Fruit fly (Drosophila melanogaster) whole organism, embryonic: ENCODE data around the gene CG14013.
A peak's percentile ranks its signal among the peaks of the same experiment; 100 is the strongest.

Experiments
- ATbp ChIP-seq: fragments of 200-800 bp; sonication (Bioruptor generic); optimal IDR thresholded peaks from 2 replicates; lab custom pipeline; 2017; ENCODE audit warnings: missing biosample characterization, mild to moderate bottlenecking, missing genetic modification characterization, missing genetic modification reagents
- B-H1 ChIP-seq: fragments of 200-800 bp; sonication (Bioruptor generic); IDR thresholded peaks from 3 replicates; pipeline ENCODE4 v1.3.6; 2022; ENCODE audit warnings: missing biosample characterization, missing genetic modification characterization
- Bgb ChIP-seq: fragments of 200-800 bp; sonication (Bioruptor generic); IDR thresholded peaks from 2 replicates; pipeline ENCODE4 v1.3.6; 2022; ENCODE audit warnings: missing biosample characterization, missing genetic modification characterization; ENCODE audit not compliant: partially characterized antibody
- Blimp-1 ChIP-seq: fragments of 200-800 bp; sonication (Bioruptor generic); optimal IDR thresholded peaks from 3 replicates; lab custom pipeline; 2018; ENCODE audit warnings: missing biosample characterization, missing genetic modification characterization, mild to moderate bottlenecking, moderate library complexity, missing genetic modification reagents
- CG11085 ChIP-seq: fragments of 200-800 bp; sonication (Bioruptor generic); IDR thresholded peaks from 2 replicates; pipeline ENCODE4 v1.3.6; 2022; ENCODE audit warnings: missing biosample characterization, missing genetic modification characterization
- CG12155 ChIP-seq: fragments of 200-800 bp; sonication (Bioruptor generic); optimal IDR thresholded peaks from 3 replicates; lab custom pipeline; 2016; ENCODE audit warnings: missing biosample characterization, missing genetic modification characterization
- CG12219 ChIP-seq: fragments of 200-800 bp; sonication (Bioruptor generic); optimal IDR thresholded peaks from 3 replicates; lab custom pipeline; 2018; ENCODE audit warnings: missing biosample characterization, mild to moderate bottlenecking, missing genetic modification characterization
- CG1233 ChIP-seq: fragments of 200-800 bp; sonication (Bioruptor generic); optimal IDR thresholded peaks from 4 replicates; lab custom pipeline; 2018; ENCODE audit warnings: missing biosample characterization, mild to moderate bottlenecking, missing genetic modification characterization
- CG17328 ChIP-seq: fragments of 200-800 bp; sonication (Bioruptor generic); IDR thresholded peaks from 2 replicates; pipeline ENCODE4 v1.3.6; 2022; ENCODE audit warnings: missing biosample characterization, missing genetic modification characterization
- CG17612 ChIP-seq: fragments of 200-800 bp; sonication (Bioruptor generic); IDR thresholded peaks from 2 replicates; pipeline ENCODE4 v1.3.6; 2022; ENCODE audit warnings: missing biosample characterization, missing genetic modification characterization
- CG17802 ChIP-seq: fragments of 200-800 bp; sonication (Bioruptor generic); optimal IDR thresholded peaks from 2 replicates; lab custom pipeline; 2018; ENCODE audit warnings: missing biosample characterization, mild to moderate bottlenecking, missing genetic modification characterization, moderate library complexity
- CG1792 ChIP-seq: fragments of 200-800 bp; sonication (Bioruptor generic); optimal IDR thresholded peaks from 2 replicates; lab custom pipeline; 2016; ENCODE audit warnings: missing biosample characterization, missing genetic modification characterization
- CG18262 ChIP-seq: fragments of 200-800 bp; optimal IDR thresholded peaks from 3 replicates; lab custom pipeline; 2019; ENCODE audit warnings: missing biosample characterization, mild to moderate bottlenecking, missing genetic modification characterization, moderate library complexity
- CG18476 ChIP-seq: fragments of 200-800 bp; sonication (Bioruptor generic); optimal IDR thresholded peaks from 2 replicates; lab custom pipeline; 2016; ENCODE audit warnings: missing biosample characterization, mild to moderate bottlenecking, missing genetic modification characterization
- CG31441 ChIP-seq: fragments of 200-800 bp; sonication (Bioruptor generic); IDR thresholded peaks from 2 replicates; pipeline ENCODE4 v1.3.6; 2022; ENCODE audit warnings: missing biosample characterization, missing genetic modification characterization
- CG3281 ChIP-seq: fragments of 200-800 bp; sonication (Bioruptor generic); optimal IDR thresholded peaks from 3 replicates; lab custom pipeline; 2017; ENCODE audit warnings: missing biosample characterization, mild to moderate bottlenecking, missing genetic modification characterization
- CG34422 ChIP-seq: fragments of 200-800 bp; sonication (Bioruptor generic); IDR thresholded peaks from 3 replicates; pipeline ENCODE4 v1.3.6; 2022; ENCODE audit warnings: missing biosample characterization, missing genetic modification characterization
- CG3726 ChIP-seq: fragments of 200-800 bp; sonication (Bioruptor generic); IDR thresholded peaks from 3 replicates; pipeline ENCODE4, ENCODE4 v1.3.6; 2022; ENCODE audit warnings: missing biosample characterization, missing genetic modification characterization
- CG4854 ChIP-seq: fragments of 200-800 bp; sonication (Bioruptor generic); optimal IDR thresholded peaks from 2 replicates; lab custom pipeline; 2016; ENCODE audit warnings: missing biosample characterization, missing genetic modification characterization, inconsistent platforms
- CG6272 ChIP-seq: fragments of 200-800 bp; sonication (Bioruptor generic); IDR thresholded peaks from 2 replicates; pipeline ENCODE4 v1.3.6; 2022; ENCODE audit warnings: missing biosample characterization, missing genetic modification characterization
- CG6689 ChIP-seq: fragments of 200-800 bp; sonication (Bioruptor generic); IDR thresholded peaks from 2 replicates; pipeline ENCODE4 v1.3.6; 2022; ENCODE audit warnings: missing biosample characterization, missing genetic modification characterization
- CG9215 ChIP-seq: fragments of 200-800 bp; sonication (Bioruptor generic); IDR thresholded peaks from 2 replicates; pipeline ENCODE4 v1.3.6; 2022; ENCODE audit warnings: missing biosample characterization, missing genetic modification characterization
- CG9817 ChIP-seq: fragments of 200-800 bp; sonication (Bioruptor generic); optimal IDR thresholded peaks from 2 replicates; lab custom pipeline; 2018; ENCODE audit warnings: missing biosample characterization, mild to moderate bottlenecking, missing genetic modification characterization, moderate library complexity
- CG9932 ChIP-seq: fragments of 200-800 bp; sonication (Bioruptor generic); IDR thresholded peaks from 2 replicates; pipeline ENCODE4 v1.3.6; 2022; ENCODE audit warnings: missing biosample characterization, missing genetic modification characterization
- D19A ChIP-seq: fragments of 200-800 bp; optimal IDR thresholded peaks from 3 replicates; lab custom pipeline; 2019; ENCODE audit warnings: missing biosample characterization, mild to moderate bottlenecking, missing genetic modification characterization, moderate library complexity
- Doc3 ChIP-seq: fragments of 200-800 bp; sonication (Bioruptor generic); IDR thresholded peaks from 3 replicates; pipeline ENCODE4 v1.3.6; 2022; ENCODE audit warnings: missing biosample characterization, missing genetic modification characterization; ENCODE audit not compliant: partially characterized antibody
- Fer1 ChIP-seq: fragments of 200-800 bp; sonication (Bioruptor generic); optimal IDR thresholded peaks from 2 replicates; lab custom pipeline; 2017; ENCODE audit warnings: missing biosample characterization, mild to moderate bottlenecking, missing genetic modification characterization
- MBD-R2 ChIP-seq: fragments of 200-800 bp; sonication (Bioruptor generic); IDR thresholded peaks from 2 replicates; pipeline ENCODE4 v1.3.6; 2022; ENCODE audit warnings: missing biosample characterization, missing genetic modification characterization
- Mad ChIP-seq: fragments of 200-800 bp; sonication (Bioruptor generic); optimal IDR thresholded peaks from 2 replicates; lab custom pipeline; 2016; ENCODE audit warnings: missing biosample characterization, missing genetic modification characterization
- Ravus ChIP-seq: fragments of 200-800 bp; sonication (Bioruptor generic); IDR thresholded peaks from 2 replicates; pipeline ENCODE4 v1.3.6; 2022; ENCODE audit warnings: missing biosample characterization, missing genetic modification characterization
- Sox100B ChIP-seq: fragments of 200-800 bp; sonication (Bioruptor generic); optimal IDR thresholded peaks from 3 replicates; lab custom pipeline; 2018; ENCODE audit warnings: missing biosample characterization, mild to moderate bottlenecking, missing genetic modification characterization
- Taf1 ChIP-seq: fragments of 200-800 bp; sonication (Bioruptor generic); IDR thresholded peaks from 2 replicates; pipeline ENCODE4 v1.3.6; 2022; ENCODE audit warnings: missing biosample characterization, missing genetic modification characterization
- az2 ChIP-seq: fragments of 200-800 bp; sonication (Bioruptor generic); optimal IDR thresholded peaks from 3 replicates; lab custom pipeline; 2016; ENCODE audit warnings: missing biosample characterization, missing genetic modification characterization
- chif ChIP-seq, 2 experiments: fragments of 200-800 bp; sonication (Bioruptor generic); optimal IDR thresholded peaks; 3 replicates each; lab custom pipeline; 2016; ENCODE audit warnings: missing biosample characterization in 2 of 2, missing genetic modification characterization in 2 of 2
- da ChIP-seq: fragments of 200-800 bp; sonication (Bioruptor generic); optimal IDR thresholded peaks from 2 replicates; lab custom pipeline; 2016; ENCODE audit warnings: missing biosample characterization, missing genetic modification characterization
- hbn ChIP-seq: fragments of 200-800 bp; sonication (Bioruptor generic); IDR thresholded peaks from 2 replicates; pipeline ENCODE4 v1.3.6; 2022; ENCODE audit warnings: missing biosample characterization, missing genetic modification characterization; ENCODE audit not compliant: partially characterized antibody
- jing ChIP-seq: fragments of 200-800 bp; sonication (Bioruptor generic); optimal IDR thresholded peaks from 2 replicates; lab custom pipeline; 2018; ENCODE audit warnings: missing biosample characterization, mild to moderate bottlenecking, missing genetic modification characterization
- lab ChIP-seq: fragments of 200-800 bp; sonication (Bioruptor generic); optimal IDR thresholded peaks from 3 replicates; lab custom pipeline; 2017; ENCODE audit warnings: missing biosample characterization, missing genetic modification characterization, mild to moderate bottlenecking, moderate library complexity, missing genetic modification reagents
- maf-S ChIP-seq: fragments of 200-800 bp; sonication (Bioruptor generic); optimal IDR thresholded peaks from 2 replicates; lab custom pipeline; 2016; ENCODE audit warnings: missing biosample characterization, missing genetic modification characterization
- nerfin-1 ChIP-seq: fragments of 200-800 bp; sonication (Bioruptor generic); optimal IDR thresholded peaks from 3 replicates; lab custom pipeline; 2019; ENCODE audit warnings: missing biosample characterization, mild to moderate bottlenecking, missing genetic modification characterization, moderate library complexity
- prd ChIP-seq, 3 experiments: fragments of >200 bp in 2 of 3; fragments of 200-800 bp in 1 of 3; sonication (Bioruptor generic) in 1 of 3; optimal IDR thresholded peaks in 2 of 3; IDR thresholded peaks in 1 of 3; 2 replicates in 2 of 3; 3 replicates in 1 of 3; pipeline versions ENCODE4 v1.3.6 to Lab custom; 2017 to 2022; ENCODE audit warnings: missing biosample characterization in 1 of 3, missing genetic modification characterization in 1 of 3
- pum ChIP-seq: fragments of 200-800 bp; sonication (Bioruptor generic); optimal IDR thresholded peaks from 2 replicates; lab custom pipeline; 2016; ENCODE audit warnings: missing biosample characterization, missing genetic modification characterization
- row ChIP-seq: fragments of 200-800 bp; sonication (Bioruptor generic); IDR thresholded peaks from 3 replicates; pipeline ENCODE4 v1.3.6; 2022; ENCODE audit warnings: missing biosample characterization, missing genetic modification characterization
- sc ChIP-seq, 3 experiments: fragments of >200 bp in 2 of 3; fragments of 200-800 bp in 1 of 3; sonication (Bioruptor generic) in 1 of 3; optimal IDR thresholded peaks; 2 replicates in 2 of 3; 3 replicates in 1 of 3; lab custom pipeline; 2017; ENCODE audit warnings: mild to moderate bottlenecking in 1 of 3, missing biosample characterization in 1 of 3, missing genetic modification characterization in 1 of 3, missing genetic modification reagents in 1 of 3
- sisA ChIP-seq: fragments of 200-800 bp; sonication (Bioruptor generic); IDR thresholded peaks from 2 replicates; pipeline ENCODE4 v1.3.6; 2022; ENCODE audit warnings: missing biosample characterization, missing genetic modification characterization
- ssp ChIP-seq: fragments of 200-800 bp; sonication (Bioruptor generic); IDR thresholded peaks from 2 replicates; pipeline ENCODE4 v1.3.6; 2022; ENCODE audit warnings: missing biosample characterization, missing genetic modification characterization
- tx ChIP-seq: fragments of 200-800 bp; sonication (Bioruptor generic); optimal IDR thresholded peaks from 2 replicates; lab custom pipeline; 2016; ENCODE audit warnings: missing biosample characterization, missing genetic modification characterization
- unc-4 ChIP-seq: fragments of 200-800 bp; sonication (Bioruptor generic); IDR thresholded peaks from 2 replicates; pipeline ENCODE4 v1.3.6; 2022; ENCODE audit warnings: missing biosample characterization, missing genetic modification characterization; ENCODE audit not compliant: partially characterized antibody
- z ChIP-seq: fragments of 200-800 bp; sonication (Bioruptor generic); IDR thresholded peaks from 3 replicates; pipeline ENCODE4 v1.3.6; 2022; ENCODE audit warnings: missing biosample characterization, missing genetic modification characterization

The CG14013 gene

DNA sequence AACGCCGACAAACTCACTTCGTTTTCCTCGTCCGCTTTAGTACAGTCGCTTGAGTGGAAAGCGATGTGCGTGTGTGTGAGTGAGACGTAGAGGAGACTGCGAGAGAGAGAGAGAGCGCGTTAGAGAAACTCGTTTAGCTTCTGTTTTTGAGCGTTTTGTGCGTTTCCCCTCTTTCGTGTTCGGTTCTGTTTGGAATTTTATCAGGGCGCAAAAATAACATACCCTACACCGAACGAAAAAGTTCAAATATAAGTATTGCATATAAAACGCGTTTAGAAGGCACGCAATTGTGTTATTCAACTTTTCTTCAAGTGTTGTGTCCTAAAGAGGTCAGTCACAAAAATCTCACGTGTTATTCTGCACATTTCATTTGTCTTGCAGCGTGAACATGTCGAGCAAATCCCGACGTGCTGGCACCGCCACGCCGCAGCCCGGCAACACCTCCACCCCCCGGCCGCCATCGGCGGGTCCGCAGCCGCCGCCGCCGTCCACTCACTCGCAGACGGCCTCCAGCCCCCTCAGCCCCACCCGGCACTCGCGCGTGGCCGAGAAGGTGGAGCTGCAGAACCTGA is 10.6 kb downstream of the CG14013 start (continued):
- peak; percentile 52; the same call in 1 of the 2 replicates for TF ChIP-seq ssp (GFP tag; lab: Robert Waterston, UW)
- TF ChIP-seq CG4854 (GFP tag; lab: Kevin White, UChicago): no peak
- no peak for TF ChIP-seq lab (GFP tag; lab: Kevin White, UChicago)
- peak; percentile 7 for TF ChIP-seq maf-S (GFP tag; lab: Kevin White, UChicago)
- TF ChIP-seq CG12155 (GFP tag; lab: Kevin White, UChicago): peak; percentile 29
- peak in 1 of 2 experiments; percentile 11 for TF ChIP-seq chif (GFP tag; optimal IDR thresholded peaks at IDR 0.05; lab: Kevin White, UChicago)
- peak; percentile 37 for TF ChIP-seq az2 (GFP tag; lab: Kevin White, UChicago)
- peak; percentile 36 for TF ChIP-seq CG18262 (tag; lab: Kevin White, UChicago)
- TF ChIP-seq tx: peak; percentile 13
- TF ChIP-seq CG17328: peak; percentile 52
- no peak; the same call in 1 of the 2 replicates for TF ChIP-seq hbn (GFP tag; lab: Robert Waterston, UW)
- TF ChIP-seq Doc3 (GFP tag; lab: Robert Waterston, UW): no peak
- TF ChIP-seq CG17612 (GFP tag; lab: Robert Waterston, UW): no peak
- TF ChIP-seq jing (GFP tag; lab: Kevin White, UChicago): no peak
- TF ChIP-seq CG9817: peak; percentile 27
- TF ChIP-seq CG17802: no peak
- TF ChIP-seq CG3726 (GFP tag; lab: Robert Waterston, UW): 0 out of 3 replicates have a peak, but pooled peaks have one; percentile 29
- peak; percentile 68 for TF ChIP-seq Fer1 (GFP tag; lab: Kevin White, UChicago)
- no peak for TF ChIP-seq CG18476
- TF ChIP-seq MBD-R2 (GFP tag; lab: Robert Waterston, UW): peak; percentile 25; the same call in 1 of the 2 replicates
- TF ChIP-seq CG34422: peak; percentile 86
- no peak for TF ChIP-seq sc (optimal IDR thresholded peaks at IDR 0.05; lab: Kevin White, UChicago)
- no peak for TF ChIP-seq sc (GFP tag; optimal IDR thresholded peaks at IDR 0.05; lab: Kevin White, UChicago)
- no peak for TF ChIP-seq da (GFP tag; lab: Kevin White, UChicago)
- peak; percentile 47 for TF ChIP-seq ATbp (GFP tag; lab: Kevin White, UChicago)
- TF ChIP-seq pum (GFP tag; lab: Kevin White, UChicago): peak; percentile 34
- TF ChIP-seq nerfin-1 (tag; lab: Kevin White, UChicago): peak; percentile 26
- TF ChIP-seq CG9215 (GFP tag; lab: Robert Waterston, UW): peak; percentile 41; the same call in 1 of the 2 replicates
- TF ChIP-seq z (GFP tag; lab: Robert Waterston, UW): peak; percentile 99
- TF ChIP-seq CG9932: peak; percentile 81
- no peak for TF ChIP-seq unc-4 (GFP tag; lab: Robert Waterston, UW)
- no peak for TF ChIP-seq CG12219 (GFP tag; lab: Kevin White, UChicago)
- TF ChIP-seq CG11085 (GFP tag; lab: Robert Waterston, UW): no peak
- TF ChIP-seq CG1233: no peak
- TF ChIP-seq Sox100B (GFP tag; lab: Kevin White, UChicago): no peak
- peak; percentile 46 for TF ChIP-seq CG6689
- TF ChIP-seq B-H1: peak; percentile 47; the same call in 1 of the 3 replicates
- no peak for TF ChIP-seq CG1792 (GFP tag; lab: Kevin White, UChicago)
- peak; percentile 54; the same call in 1 of the 2 replicates for TF ChIP-seq sisA (GFP tag; lab: Robert Waterston, UW)
- TF ChIP-seq Taf1 (GFP tag; lab: Robert Waterston, UW): no peak; the same call in 1 of the 2 replicates
- peak; percentile 63 for TF ChIP-seq D19A
- TF ChIP-seq row: peak; percentile 82
- TF ChIP-seq CG3281 (GFP tag; lab: Kevin White, UChicago): peak; percentile 61
- TF ChIP-seq Blimp-1: peak; percentile 75
- no peak; the same call in 1 of the 2 replicates for TF ChIP-seq CG31441
- no peak for TF ChIP-seq Ravus (GFP tag; lab: Robert Waterston, UW)
- no peak for TF ChIP-seq Mad
- peak; percentile 24 for TF ChIP-seq Bgb
- no peak; the same call in 1 of the 2 replicates for TF ChIP-seq CG6272 (GFP tag; lab: Robert Waterston, UW)
- TF ChIP-seq prd (optimal IDR thresholded peaks at IDR 0.05; lab: Kevin White, UChicago): no peak
- TF ChIP-seq prd (GFP tag; IDR thresholded peaks at IDR 0.05; lab: Robert Waterston, UW): peak; percentile 57
